Fruit fly (Drosophila melanogaster) whole organism, embryonic: Measurements from ENCODE around the gene Cht2.
A peak's percentile ranks its signal among the peaks of the same experiment; 100 is the strongest.

Experiments used
- ATbp ChIP-seq: fragments of 200-800 bp; sonication (Bioruptor generic); optimal IDR thresholded peaks from 2 replicates; lab custom pipeline; 2017; ENCODE audit warnings: missing biosample characterization, mild to moderate bottlenecking, missing genetic modification characterization, missing genetic modification reagents
- Adf1 ChIP-seq: fragments of 200-800 bp; sonication (Bioruptor generic); IDR thresholded peaks from 2 replicates; pipeline ENCODE4 v1.3.6; 2022; ENCODE audit warnings: missing biosample characterization, missing genetic modification characterization
- BtbVII ChIP-seq: fragments of 200-800 bp; sonication (Bioruptor generic); optimal IDR thresholded peaks from 3 replicates; lab custom pipeline; 2017; ENCODE audit warnings: missing biosample characterization, mild to moderate bottlenecking, missing genetic modification characterization
- CG11695 ChIP-seq: fragments of 200-800 bp; sonication (Bioruptor generic); IDR thresholded peaks from 3 replicates; pipeline ENCODE4 v1.3.6; 2022; ENCODE audit warnings: missing biosample characterization, missing genetic modification characterization
- CG13775 ChIP-seq: fragments of 200-800 bp; sonication (Bioruptor generic); optimal IDR thresholded peaks from 3 replicates; lab custom pipeline; 2017; ENCODE audit warnings: missing biosample characterization, mild to moderate bottlenecking, missing genetic modification characterization
- CG15696 ChIP-seq: fragments of 200-800 bp; sonication (Bioruptor generic); optimal IDR thresholded peaks from 2 replicates; lab custom pipeline; 2019; ENCODE audit warnings: missing biosample characterization, mild to moderate bottlenecking, missing genetic modification characterization, moderate library complexity
- CG1603 ChIP-seq: fragments of 200-800 bp; sonication (Bioruptor generic); optimal IDR thresholded peaks from 2 replicates; lab custom pipeline; 2019; ENCODE audit warnings: missing biosample characterization, mild to moderate bottlenecking, missing genetic modification characterization, moderate library complexity
- CG30431 ChIP-seq: fragments of 200-800 bp; sonication (Bioruptor generic); optimal IDR thresholded peaks from 2 replicates; lab custom pipeline; 2017; ENCODE audit warnings: missing biosample characterization, missing genetic modification characterization
- CG31224 ChIP-seq: fragments of 200-800 bp; sonication (Bioruptor generic); IDR thresholded peaks from 2 replicates; pipeline ENCODE4 v1.3.6; 2022; ENCODE audit warnings: missing biosample characterization, missing genetic modification characterization
- CG32532 ChIP-seq: fragments of 200-800 bp; sonication (Bioruptor generic); IDR thresholded peaks from 2 replicates; pipeline ENCODE4 v1.3.6; 2022; ENCODE audit warnings: missing biosample characterization, missing genetic modification characterization
- CG32772 ChIP-seq: fragments of 200-800 bp; sonication (Bioruptor generic); IDR thresholded peaks from 2 replicates; pipeline ENCODE4 v1.3.6; 2022; ENCODE audit warnings: missing biosample characterization, missing genetic modification characterization
- CG3407 ChIP-seq: fragments of 200-800 bp; sonication (Bioruptor generic); optimal IDR thresholded peaks from 2 replicates; lab custom pipeline; 2018; ENCODE audit warnings: missing biosample characterization, mild to moderate bottlenecking, missing genetic modification characterization
- CG34376 ChIP-seq: fragments of 200-800 bp; sonication (Bioruptor generic); optimal IDR thresholded peaks from 2 replicates; lab custom pipeline; 2018; ENCODE audit warnings: missing biosample characterization, mild to moderate bottlenecking, missing genetic modification characterization
- CG6765 ChIP-seq: fragments of 200-800 bp; sonication (Bioruptor generic); optimal IDR thresholded peaks from 3 replicates; lab custom pipeline; 2017; ENCODE audit warnings: missing biosample characterization, mild to moderate bottlenecking, missing genetic modification characterization
- CG6813 ChIP-seq: fragments of 200-800 bp; sonication (Bioruptor generic); optimal IDR thresholded peaks from 2 replicates; lab custom pipeline; 2017; ENCODE audit warnings: missing biosample characterization, missing genetic modification characterization, mild to moderate bottlenecking, moderate library complexity, missing genetic modification reagents
- CG7928 ChIP-seq: fragments of 200-800 bp; sonication (Bioruptor generic); optimal IDR thresholded peaks from 2 replicates; lab custom pipeline; 2017; ENCODE audit warnings: missing biosample characterization, mild to moderate bottlenecking, missing genetic modification characterization
- CG8281 ChIP-seq: fragments of 200-800 bp; sonication (Bioruptor generic); optimal IDR thresholded peaks from 2 replicates; lab custom pipeline; 2018; ENCODE audit warnings: missing biosample characterization, mild to moderate bottlenecking, missing genetic modification characterization, moderate library complexity
- CTCF ChIP-seq: fragments of 200-800 bp; sonication (Bioruptor generic); optimal IDR thresholded peaks from 2 replicates; lab custom pipeline; 2017; ENCODE audit warnings: missing biosample characterization, mild to moderate bottlenecking, missing genetic modification characterization, moderate library complexity
- Chrac-16 ChIP-seq: fragments of 200-800 bp; sonication (Bioruptor generic); optimal IDR thresholded peaks from 3 replicates; lab custom pipeline; 2016; ENCODE audit warnings: missing biosample characterization, missing genetic modification characterization
- Dad ChIP-seq: fragments of 200-800 bp; sonication (Bioruptor generic); optimal IDR thresholded peaks from 3 replicates; lab custom pipeline; 2016; ENCODE audit warnings: missing biosample characterization, missing genetic modification characterization
- Dek ChIP-seq: fragments of 200-800 bp; sonication (Bioruptor generic); optimal IDR thresholded peaks from 3 replicates; lab custom pipeline; 2019; ENCODE audit warnings: missing biosample characterization, mild to moderate bottlenecking, missing genetic modification characterization, moderate library complexity
- Drgx ChIP-seq: fragments of 200-800 bp; sonication (Bioruptor generic); IDR thresholded peaks from 2 replicates; pipeline ENCODE4 v1.3.6; 2022; ENCODE audit warnings: missing biosample characterization, missing genetic modification characterization
- E2f1 ChIP-seq: fragments of 200-800 bp; sonication (Bioruptor generic); IDR thresholded peaks from 2 replicates; pipeline ENCODE4 v1.3.6; 2022; ENCODE audit warnings: missing biosample characterization, missing genetic modification characterization
- HHEX ChIP-seq: fragments of 200-800 bp; sonication (Bioruptor generic); optimal IDR thresholded peaks from 3 replicates; lab custom pipeline; 2017; ENCODE audit warnings: missing biosample characterization, mild to moderate bottlenecking, missing genetic modification characterization, missing genetic modification reagents
- Kr ChIP-seq: fragments of 200-800 bp; sonication (Bioruptor generic); optimal IDR thresholded peaks from 2 replicates; lab custom pipeline; 2017; ENCODE audit warnings: missing biosample characterization, mild to moderate bottlenecking, missing genetic modification characterization
- Max ChIP-seq: fragments of 200-800 bp; sonication (Bioruptor generic); optimal IDR thresholded peaks from 2 replicates; lab custom pipeline; 2016; ENCODE audit warnings: missing biosample characterization, mild to moderate bottlenecking, missing genetic modification characterization
- Myb ChIP-seq: fragments of 200-800 bp; sonication (Bioruptor generic); optimal IDR thresholded peaks from 2 replicates; lab custom pipeline; 2016; ENCODE audit warnings: missing biosample characterization, missing genetic modification characterization
- NC2β ChIP-seq: fragments of 200-800 bp; sonication (Bioruptor generic); optimal IDR thresholded peaks from 2 replicates; lab custom pipeline; 2016; ENCODE audit warnings: missing biosample characterization, missing genetic modification characterization
- NK7.1 ChIP-seq: fragments of 200-800 bp; sonication (Bioruptor generic); optimal IDR thresholded peaks from 3 replicates; lab custom pipeline; 2016; ENCODE audit warnings: missing biosample characterization, missing genetic modification characterization
- Optix ChIP-seq: fragments of 200-800 bp; sonication (Bioruptor generic); IDR thresholded peaks from 3 replicates; pipeline ENCODE4 v1.3.6; 2022; ENCODE audit warnings: missing biosample characterization, missing genetic modification characterization
- ab ChIP-seq: fragments of 200-800 bp; sonication (Bioruptor generic); optimal IDR thresholded peaks from 2 replicates; lab custom pipeline; 2016; ENCODE audit warnings: missing biosample characterization, missing genetic modification characterization
- ac ChIP-seq: fragments of 200-800 bp; sonication (Bioruptor generic); optimal IDR thresholded peaks from 3 replicates; lab custom pipeline; 2017; ENCODE audit warnings: missing biosample characterization, mild to moderate bottlenecking, missing genetic modification characterization
- az2 ChIP-seq: fragments of 200-800 bp; sonication (Bioruptor generic); optimal IDR thresholded peaks from 3 replicates; lab custom pipeline; 2016; ENCODE audit warnings: missing biosample characterization, missing genetic modification characterization
- bcd ChIP-seq: fragments of 200-800 bp; sonication (Bioruptor generic); optimal IDR thresholded peaks from 2 replicates; lab custom pipeline; 2017; ENCODE audit warnings: missing biosample characterization, mild to moderate bottlenecking, missing genetic modification characterization
- bigmax ChIP-seq: fragments of 200-800 bp; sonication (Bioruptor generic); optimal IDR thresholded peaks from 2 replicates; lab custom pipeline; 2018; ENCODE audit warnings: missing biosample characterization, mild to moderate bottlenecking, missing genetic modification characterization
- chm ChIP-seq: fragments of 200-800 bp; sonication (Bioruptor generic); IDR thresholded peaks from 2 replicates; pipeline ENCODE4 v1.3.6; 2022; ENCODE audit warnings: missing biosample characterization, missing genetic modification characterization
- gce ChIP-seq: fragments of 200-800 bp; sonication (Bioruptor generic); IDR thresholded peaks from 3 replicates; pipeline ENCODE4 v1.3.6; 2022; ENCODE audit warnings: missing biosample characterization, missing genetic modification characterization
- gem ChIP-seq: fragments of 200-800 bp; sonication (Bioruptor generic); optimal IDR thresholded peaks from 2 replicates; lab custom pipeline; 2019; ENCODE audit warnings: missing biosample characterization, mild to moderate bottlenecking, missing genetic modification characterization, moderate library complexity
- h ChIP-seq: fragments of >200 bp; optimal IDR thresholded peaks from 2 replicates; lab custom pipeline; 2017
- hkb ChIP-seq, 2 experiments: fragments of 200-800 bp in 1 of 2; fragments of >200 bp in 1 of 2; sonication (Bioruptor generic) in 1 of 2; IDR thresholded peaks in 1 of 2; optimal IDR thresholded peaks in 1 of 2; 2 replicates each; pipeline versions ENCODE4 v1.3.6 to Lab custom; 2017 to 2022; ENCODE audit warnings: missing biosample characterization in 1 of 2, missing genetic modification characterization in 1 of 2
- jing ChIP-seq: fragments of 200-800 bp; sonication (Bioruptor generic); optimal IDR thresholded peaks from 2 replicates; lab custom pipeline; 2018; ENCODE audit warnings: missing biosample characterization, mild to moderate bottlenecking, missing genetic modification characterization
- nau ChIP-seq: fragments of 200-800 bp; sonication (Bioruptor generic); optimal IDR thresholded peaks from 3 replicates; lab custom pipeline; 2017; ENCODE audit warnings: missing biosample characterization, mild to moderate bottlenecking, missing genetic modification characterization, missing genetic modification reagents
- pan ChIP-seq, 4 experiments: fragments of >200 bp in 3 of 4; fragments of 200-800 bp in 1 of 4; sonication (Bioruptor generic) in 1 of 4; optimal IDR thresholded peaks in 3 of 4; IDR thresholded peaks in 1 of 4; 2 replicates each; pipeline versions ENCODE4 v1.3.6 to Lab custom; 2017 to 2022; ENCODE audit warnings: missing biosample characterization in 2 of 4, missing genetic modification characterization in 2 of 4, mixed read lengths in 1 of 4
- run ChIP-seq: fragments of 200-800 bp; sonication (Bioruptor generic); optimal IDR thresholded peaks from 3 replicates; lab custom pipeline; 2018; ENCODE audit warnings: missing biosample characterization, mild to moderate bottlenecking, missing genetic modification characterization
- sima ChIP-seq: fragments of 200-800 bp; sonication (Bioruptor generic); optimal IDR thresholded peaks from 2 replicates; lab custom pipeline; 2016; ENCODE audit warnings: missing biosample characterization, missing genetic modification characterization
- tio ChIP-seq: fragments of 200-800 bp; sonication (Bioruptor generic); optimal IDR thresholded peaks from 2 replicates; lab custom pipeline; 2017; ENCODE audit warnings: missing biosample characterization, missing genetic modification characterization, inconsistent platforms
- toy ChIP-seq: fragments of 200-800 bp; sonication (Bioruptor generic); IDR thresholded peaks from 2 replicates; pipeline ENCODE4 v1.3.6; 2022; ENCODE audit warnings: missing biosample characterization, missing genetic modification characterization
- tup ChIP-seq: fragments of 200-800 bp; sonication (Bioruptor generic); optimal IDR thresholded peaks from 2 replicates; lab custom pipeline; 2016; ENCODE audit warnings: missing biosample characterization, mild to moderate bottlenecking, missing genetic modification characterization, moderate library complexity
- twi ChIP-seq: fragments of 200-800 bp; optimal IDR thresholded peaks from 2 replicates; lab custom pipeline; 2019; ENCODE audit warnings: missing biosample characterization, mild to moderate bottlenecking, missing genetic modification characterization, moderate library complexity
- wek ChIP-seq: fragments of 200-800 bp; sonication (Bioruptor generic); optimal IDR thresholded peaks from 3 replicates; lab custom pipeline; 2018; ENCODE audit warnings: missing biosample characterization, mild to moderate bottlenecking, missing genetic modification characterization, moderate library complexity
- yki ChIP-seq: fragments of >200 bp; optimal IDR thresholded peaks from 3 replicates; lab custom pipeline; 2018

Gene Cht2

dm6 chr3L:1742552-1743097, 13.1 kb downstream of the Cht2 start (continued):
- peak; percentile 77; the same call in 1 of the 2 replicates for TF ChIP-seq chm (GFP tag; lab: Robert Waterston, UW)
- no peak for TF ChIP-seq Chrac-16 (GFP tag; lab: Kevin White, UChicago)
- no peak for TF ChIP-seq Optix (GFP tag; lab: Robert Waterston, UW)
- no peak for TF ChIP-seq bigmax (GFP tag; lab: Kevin White, UChicago)
- TF ChIP-seq NC2β: peak; percentile 4
- TF ChIP-seq tup (GFP tag; lab: Kevin White, UChicago): no peak
- TF ChIP-seq CG13775 (GFP tag; lab: Kevin White, UChicago): peak; percentile 1
- TF ChIP-seq nau (GFP tag; lab: Kevin White, UChicago): peak; percentile 5
- TF ChIP-seq toy (GFP tag; lab: Robert Waterston, UW): no peak
- peak; percentile 0 for TF ChIP-seq CG7928 (GFP tag; lab: Kevin White, UChicago)
- TF ChIP-seq CG15696 (tag; lab: Kevin White, UChicago): peak; percentile 10
- TF ChIP-seq CG6765 (GFP tag; lab: Kevin White, UChicago): peak; percentile 2
- peak; percentile 11 for TF ChIP-seq CG3407
- no peak for TF ChIP-seq Myb (GFP tag; lab: Kevin White, UChicago)
- TF ChIP-seq ATbp (GFP tag; lab: Kevin White, UChicago): peak; percentile 48
- TF ChIP-seq HHEX: no peak
- no peak for TF ChIP-seq az2
- TF ChIP-seq BtbVII (GFP tag; lab: Kevin White, UChicago): peak; percentile 40
- no peak for TF ChIP-seq CG32772 (GFP tag; lab: Robert Waterston, UW)
- TF ChIP-seq Dek (tag; lab: Kevin White, UChicago): no peak
- no peak for TF ChIP-seq CG30431 (GFP tag; lab: Kevin White, UChicago)
- TF ChIP-seq CG32532 (GFP tag; lab: Robert Waterston, UW): no peak
- TF ChIP-seq twi (tag; lab: Kevin White, UChicago): peak; percentile 35
- peak; percentile 34 for TF ChIP-seq CG1603 (tag; lab: Kevin White, UChicago)
- TF ChIP-seq wek (GFP tag; lab: Kevin White, UChicago): peak; percentile 50
- TF ChIP-seq jing: no peak
- peak; percentile 66 for TF ChIP-seq CG31224 (GFP tag; lab: Robert Waterston, UW)
- TF ChIP-seq E2f1 (GFP tag; lab: Robert Waterston, UW): no peak
- no peak for TF ChIP-seq h (lab: Kevin White, UChicago)
- TF ChIP-seq pan (optimal IDR thresholded peaks at IDR 0.05; lab: Kevin White, UChicago): no peak
- peak in 1 of 2 experiments; percentile 11 for TF ChIP-seq pan (GFP tag; optimal IDR thresholded peaks at IDR 0.05 in 1 of 2, IDR thresholded peaks at IDR 0.05 in 1 of 2)
- TF ChIP-seq Max (GFP tag; lab: Kevin White, UChicago): no peak
- TF ChIP-seq CG34376 (GFP tag; lab: Kevin White, UChicago): peak; percentile 94
- no peak for TF ChIP-seq ab (GFP tag; lab: Kevin White, UChicago)
- peak; percentile 13 for TF ChIP-seq ac (GFP tag; lab: Kevin White, UChicago)
- TF ChIP-seq run (tag; lab: Kevin White, UChicago): no peak
- TF ChIP-seq Dad (GFP tag; lab: Kevin White, UChicago): no peak
- TF ChIP-seq CG6813 (GFP tag; lab: Kevin White, UChicago): peak; percentile 69
- TF ChIP-seq tio: peak; percentile 16
- TF ChIP-seq Drgx (GFP tag; lab: Robert Waterston, UW): no peak
- TF ChIP-seq CTCF (GFP tag; lab: Kevin White, UChicago): no peak
- TF ChIP-seq CG8281 (tag; lab: Kevin White, UChicago): peak; percentile 78
- peak; percentile 3 for TF ChIP-seq gem
- no peak for TF ChIP-seq CG11695
- TF ChIP-seq NK7.1: no peak
- TF ChIP-seq yki (lab: Kevin White, UChicago): no peak
- no peak for TF ChIP-seq bcd (GFP tag; lab: Kevin White, UChicago)
- TF ChIP-seq hkb (optimal IDR thresholded peaks at IDR 0.05; lab: Kevin White, UChicago): no peak
- no peak for TF ChIP-seq hkb (GFP tag; IDR thresholded peaks at IDR 0.05; lab: Robert Waterston, UW)
- TF ChIP-seq Adf1 (GFP tag; lab: Robert Waterston, UW): no peak
- no peak for TF ChIP-seq sima
- no peak for TF ChIP-seq gce (GFP tag; lab: Robert Waterston, UW)
- TF ChIP-seq Kr: peak; percentile 67
